Fruit fly (Drosophila melanogaster) whole organism, embryonic: ENCODE results near the gene CG34461.

Experiments
- B-H2 ChIP-seq: fragments of 200-800 bp; sonication (Bioruptor generic); optimal IDR thresholded peaks from 2 replicates; lab custom pipeline; 2018; ENCODE audit warnings: missing biosample characterization, mild to moderate bottlenecking, missing genetic modification characterization
- CG11247 ChIP-seq: fragments of 200-800 bp; sonication (Bioruptor generic); IDR thresholded peaks from 2 replicates; pipeline ENCODE4 v1.3.6; 2022; ENCODE audit warnings: missing biosample characterization, missing genetic modification characterization
- CG12299 ChIP-seq: fragments of 200-800 bp; sonication (Bioruptor generic); optimal IDR thresholded peaks from 2 replicates; lab custom pipeline; 2018; ENCODE audit warnings: missing biosample characterization, mild to moderate bottlenecking, missing genetic modification characterization
- CG13296 ChIP-seq: fragments of 200-800 bp; sonication (Bioruptor generic); optimal IDR thresholded peaks from 3 replicates; lab custom pipeline; 2018; ENCODE audit warnings: missing biosample characterization, mild to moderate bottlenecking, missing genetic modification characterization
- CG15514 ChIP-seq: fragments of 200-800 bp; sonication (Bioruptor generic); optimal IDR thresholded peaks from 3 replicates; lab custom pipeline; 2017; ENCODE audit warnings: missing biosample characterization, missing genetic modification characterization, mild to moderate bottlenecking, moderate library complexity, missing genetic modification reagents
- CG1602 ChIP-seq: fragments of 200-800 bp; sonication (Bioruptor generic); optimal IDR thresholded peaks from 3 replicates; lab custom pipeline; 2016; ENCODE audit warnings: missing biosample characterization, missing genetic modification characterization
- CG16779 ChIP-seq: fragments of 200-800 bp; sonication (Bioruptor generic); IDR thresholded peaks from 2 replicates; pipeline ENCODE4 v1.3.6; 2022; ENCODE audit warnings: missing biosample characterization, missing genetic modification characterization
- CG16815 ChIP-seq: fragments of 200-800 bp; sonication (Bioruptor generic); optimal IDR thresholded peaks from 3 replicates; lab custom pipeline; 2017; ENCODE audit warnings: missing biosample characterization, mild to moderate bottlenecking, missing genetic modification characterization
- CG17328 ChIP-seq: fragments of 200-800 bp; sonication (Bioruptor generic); IDR thresholded peaks from 2 replicates; pipeline ENCODE4 v1.3.6; 2022; ENCODE audit warnings: missing biosample characterization, missing genetic modification characterization
- CG17912 ChIP-seq: fragments of 200-800 bp; sonication (Bioruptor generic); optimal IDR thresholded peaks from 2 replicates; lab custom pipeline; 2018; ENCODE audit warnings: missing biosample characterization, mild to moderate bottlenecking, missing genetic modification characterization
- CG30431 ChIP-seq: fragments of 200-800 bp; sonication (Bioruptor generic); optimal IDR thresholded peaks from 2 replicates; lab custom pipeline; 2017; ENCODE audit warnings: missing biosample characterization, missing genetic modification characterization
- CG31388 ChIP-seq: fragments of 200-800 bp; sonication (Bioruptor generic); optimal IDR thresholded peaks from 2 replicates; lab custom pipeline; 2016; ENCODE audit warnings: missing biosample characterization, missing genetic modification characterization
- CG34422 ChIP-seq: fragments of 200-800 bp; sonication (Bioruptor generic); IDR thresholded peaks from 3 replicates; pipeline ENCODE4 v1.3.6; 2022; ENCODE audit warnings: missing biosample characterization, missing genetic modification characterization
- CG3847 ChIP-seq: fragments of 200-800 bp; sonication (Bioruptor generic); IDR thresholded peaks from 2 replicates; pipeline ENCODE4 v1.3.6; 2022; ENCODE audit warnings: missing biosample characterization, missing genetic modification characterization
- CG4282 ChIP-seq: fragments of 200-800 bp; sonication (Bioruptor generic); optimal IDR thresholded peaks from 2 replicates; lab custom pipeline; 2016; ENCODE audit warnings: missing biosample characterization, missing genetic modification characterization
- CG4820 ChIP-seq: fragments of 200-800 bp; sonication (Bioruptor generic); optimal IDR thresholded peaks from 3 replicates; lab custom pipeline; 2016; ENCODE audit warnings: missing biosample characterization, missing genetic modification characterization
- CG5245 ChIP-seq: fragments of 200-800 bp; sonication (Bioruptor generic); optimal IDR thresholded peaks from 3 replicates; lab custom pipeline; 2016; ENCODE audit warnings: missing biosample characterization, missing genetic modification characterization
- CG7745 ChIP-seq: fragments of 200-800 bp; sonication (Bioruptor generic); optimal IDR thresholded peaks from 2 replicates; lab custom pipeline; 2018; ENCODE audit warnings: missing biosample characterization, mild to moderate bottlenecking, missing genetic modification characterization, moderate library complexity
- CG7963 ChIP-seq: fragments of 200-800 bp; sonication (Bioruptor generic); IDR thresholded peaks from 3 replicates; pipeline ENCODE4 v1.3.6; 2022; ENCODE audit warnings: missing biosample characterization, missing genetic modification characterization; ENCODE audit not compliant: partially characterized antibody
- CG8290 ChIP-seq, 3 experiments: fragments of 200-800 bp; sonication (Bioruptor generic); optimal IDR thresholded peaks; 2 replicates each; lab custom pipeline; 2016 to 2019; ENCODE audit warnings: missing biosample characterization in 3 of 3, missing genetic modification characterization in 3 of 3, mild to moderate bottlenecking in 2 of 3, moderate library complexity in 1 of 3
- CG9437 ChIP-seq: fragments of 200-800 bp; sonication (Bioruptor generic); optimal IDR thresholded peaks from 2 replicates; lab custom pipeline; 2018; ENCODE audit warnings: missing biosample characterization, mild to moderate bottlenecking, missing genetic modification characterization
- Dref ChIP-seq: fragments of 200-800 bp; sonication (Bioruptor generic); IDR thresholded peaks from 2 replicates; pipeline ENCODE4 v1.3.6; 2022; ENCODE audit warnings: missing biosample characterization, missing genetic modification characterization
- HHEX ChIP-seq: fragments of 200-800 bp; sonication (Bioruptor generic); optimal IDR thresholded peaks from 3 replicates; lab custom pipeline; 2017; ENCODE audit warnings: missing biosample characterization, mild to moderate bottlenecking, missing genetic modification characterization, missing genetic modification reagents
- HLH54F ChIP-seq: fragments of 200-800 bp; sonication (Bioruptor generic); optimal IDR thresholded peaks from 3 replicates; lab custom pipeline; 2016; ENCODE audit warnings: missing biosample characterization, missing genetic modification characterization
- Lhr ChIP-seq: fragments of 200-800 bp; sonication (Bioruptor generic); optimal IDR thresholded peaks from 3 replicates; lab custom pipeline; 2017; ENCODE audit warnings: mild to moderate bottlenecking, missing biosample characterization, missing genetic modification reagents, missing genetic modification characterization
- Mad ChIP-seq: fragments of 200-800 bp; sonication (Bioruptor generic); optimal IDR thresholded peaks from 2 replicates; lab custom pipeline; 2016; ENCODE audit warnings: missing biosample characterization, missing genetic modification characterization
- Meics ChIP-seq: fragments of 200-800 bp; sonication (Bioruptor generic); optimal IDR thresholded peaks from 2 replicates; lab custom pipeline; 2017; ENCODE audit warnings: missing biosample characterization, mild to moderate bottlenecking, missing genetic modification characterization
- Ravus ChIP-seq: fragments of 200-800 bp; sonication (Bioruptor generic); IDR thresholded peaks from 2 replicates; pipeline ENCODE4 v1.3.6; 2022; ENCODE audit warnings: missing biosample characterization, missing genetic modification characterization
- Spps ChIP-seq: fragments of 200-800 bp; sonication (Bioruptor generic); optimal IDR thresholded peaks from 2 replicates; lab custom pipeline; 2018; ENCODE audit warnings: missing biosample characterization, mild to moderate bottlenecking, missing genetic modification characterization
- YL-1 ChIP-seq: fragments of 200-800 bp; sonication (Bioruptor generic); optimal IDR thresholded peaks from 3 replicates; lab custom pipeline; 2017; ENCODE audit warnings: missing biosample characterization, mild to moderate bottlenecking, missing genetic modification characterization
- croc ChIP-seq: fragments of 200-800 bp; sonication (Bioruptor generic); conservative IDR thresholded peaks from 3 replicates; pipeline ENCODE4 v1.3.6; 2022; ENCODE audit warnings: missing biosample characterization, missing genetic modification characterization
- dimm ChIP-seq: fragments of 200-800 bp; sonication (Bioruptor generic); IDR thresholded peaks from 2 replicates; pipeline ENCODE4 v1.3.6; 2022; ENCODE audit warnings: missing biosample characterization, missing genetic modification characterization
- dm ChIP-seq: fragments of 200-800 bp; sonication (Bioruptor generic); optimal IDR thresholded peaks from 3 replicates; lab custom pipeline; 2016; ENCODE audit warnings: missing biosample characterization, missing genetic modification characterization
- esg ChIP-seq: fragments of 200-800 bp; sonication (Bioruptor generic); conservative IDR thresholded peaks from 2 replicates; pipeline ENCODE4 v1.3.6; 2022; ENCODE audit warnings: missing biosample characterization, missing genetic modification characterization
- grau ChIP-seq: fragments of 200-800 bp; optimal IDR thresholded peaks from 3 replicates; lab custom pipeline; 2019; ENCODE audit warnings: missing biosample characterization, mild to moderate bottlenecking, missing genetic modification characterization, moderate library complexity
- gro ChIP-seq: fragments of 200-800 bp; sonication (Bioruptor generic); optimal IDR thresholded peaks from 2 replicates; lab custom pipeline; 2016; ENCODE audit warnings: missing biosample characterization, missing genetic modification characterization
- lbe ChIP-seq: fragments of 200-800 bp; sonication (Bioruptor generic); optimal IDR thresholded peaks from 2 replicates; lab custom pipeline; 2016; ENCODE audit warnings: missing biosample characterization, mild to moderate bottlenecking, missing genetic modification characterization
- maf-S ChIP-seq: fragments of 200-800 bp; sonication (Bioruptor generic); optimal IDR thresholded peaks from 2 replicates; lab custom pipeline; 2016; ENCODE audit warnings: missing biosample characterization, missing genetic modification characterization
- nmo ChIP-seq: fragments of 200-800 bp; sonication (Bioruptor generic); optimal IDR thresholded peaks from 2 replicates; lab custom pipeline; 2018; ENCODE audit warnings: missing biosample characterization, mild to moderate bottlenecking, missing genetic modification characterization, moderate library complexity
- nom ChIP-seq: fragments of 200-800 bp; sonication (Bioruptor generic); optimal IDR thresholded peaks from 2 replicates; lab custom pipeline; 2017; ENCODE audit warnings: missing biosample characterization, missing genetic modification characterization, mild to moderate bottlenecking, moderate library complexity, missing genetic modification reagents
- pan ChIP-seq, 4 experiments: fragments of >200 bp in 3 of 4; fragments of 200-800 bp in 1 of 4; sonication (Bioruptor generic) in 1 of 4; optimal IDR thresholded peaks in 3 of 4; IDR thresholded peaks in 1 of 4; 2 replicates each; pipeline versions ENCODE4 v1.3.6 to Lab custom; 2017 to 2022; ENCODE audit warnings: missing biosample characterization in 2 of 4, missing genetic modification characterization in 2 of 4, mixed read lengths in 1 of 4
- rib ChIP-seq: fragments of 200-800 bp; sonication (Bioruptor generic); IDR thresholded peaks from 2 replicates; pipeline ENCODE4 v1.3.6; 2022; ENCODE audit warnings: missing biosample characterization, missing genetic modification characterization
- ro ChIP-seq: fragments of 200-800 bp; sonication (Bioruptor generic); IDR thresholded peaks from 2 replicates; pipeline ENCODE4 v1.3.6; 2022; ENCODE audit warnings: missing biosample characterization, missing genetic modification characterization
- row ChIP-seq: fragments of 200-800 bp; sonication (Bioruptor generic); IDR thresholded peaks from 3 replicates; pipeline ENCODE4 v1.3.6; 2022; ENCODE audit warnings: missing biosample characterization, missing genetic modification characterization
- sens-2 ChIP-seq: fragments of 200-800 bp; sonication (Bioruptor generic); IDR thresholded peaks from 2 replicates; pipeline ENCODE4 v1.3.6; 2022; ENCODE audit warnings: missing biosample characterization, missing genetic modification characterization
- sima ChIP-seq: fragments of 200-800 bp; sonication (Bioruptor generic); optimal IDR thresholded peaks from 2 replicates; lab custom pipeline; 2016; ENCODE audit warnings: missing biosample characterization, missing genetic modification characterization
- so ChIP-seq: fragments of 200-800 bp; sonication (Bioruptor generic); IDR thresholded peaks from 3 replicates; pipeline ENCODE4 v1.3.6; 2022; ENCODE audit warnings: missing biosample characterization, missing genetic modification characterization
- ttk ChIP-seq: fragments of 200-800 bp; sonication (Bioruptor generic); IDR thresholded peaks from 2 replicates; pipeline ENCODE4 v2.1.2; 2022; ENCODE audit warnings: missing biosample characterization, missing genetic modification characterization
- usp ChIP-seq: fragments of >200 bp; optimal IDR thresholded peaks from 2 replicates; lab custom pipeline; 2017; ENCODE audit warnings: missing biosample characterization, missing genetic modification characterization

The CG34461 gene

dm6 chr3L:8315141-8315816 is 10.4 kb upstream of the CG34461 start, which contains the start of gene Cpsf6 (continued):
- TF ChIP-seq croc (GFP tag; lab: Robert Waterston, UW) = peak; percentile 34; the same call in 1 of the 3 replicates
- TF ChIP-seq Lhr (GFP tag; lab: Kevin White, UChicago) = peak; percentile 80
- no peak for TF ChIP-seq sima (GFP tag; lab: Kevin White, UChicago)
- TF ChIP-seq CG3847 = peak; percentile 66
- TF ChIP-seq nmo (GFP tag; lab: Kevin White, UChicago) = peak; percentile 80
- TF ChIP-seq dm (GFP tag; lab: Kevin White, UChicago) = peak; percentile 49
- no peak; the same call in 1 of the 2 replicates for TF ChIP-seq Ravus (GFP tag; lab: Robert Waterston, UW)
- TF ChIP-seq CG34422 (GFP tag; lab: Robert Waterston, UW) = peak; percentile 96
- TF ChIP-seq Meics (GFP tag; lab: Kevin White, UChicago) = no peak
- TF ChIP-seq maf-S = no peak
- TF ChIP-seq CG7963 (GFP tag; lab: Robert Waterston, UW) = no peak
- no peak for TF ChIP-seq ro
- TF ChIP-seq CG11247 (GFP tag; lab: Robert Waterston, UW) = peak; percentile 39; the same call in 1 of the 2 replicates
- TF ChIP-seq CG12299 (tag; lab: Kevin White, UChicago) = peak; percentile 41
- peak; percentile 6 for TF ChIP-seq CG9437 (GFP tag; lab: Kevin White, UChicago)
- TF ChIP-seq usp (GFP tag; lab: Kevin White, UChicago) = no peak
- TF ChIP-seq CG16779 = no peak; the same call in 1 of the 2 replicates
- TF ChIP-seq CG4282 = no peak
- peak; percentile 80 for TF ChIP-seq CG15514 (GFP tag; lab: Kevin White, UChicago)
- TF ChIP-seq so (GFP tag; lab: Robert Waterston, UW) = no peak
- TF ChIP-seq CG7745 = no peak
- peak; percentile 9 for TF ChIP-seq CG8290 (GFP tag; optimal IDR thresholded peaks at IDR 0.05; lab: Kevin White, UChicago)
- no peak for TF ChIP-seq CG8290 (tag; optimal IDR thresholded peaks at IDR 0.05; lab: Kevin White, UChicago)
- peak; percentile 57 for TF ChIP-seq CG13296 (GFP tag; lab: Kevin White, UChicago)
- TF ChIP-seq Dref (GFP tag; lab: Robert Waterston, UW) = peak; percentile 76
- peak; percentile 74 for TF ChIP-seq CG1602
- peak; percentile 24 for TF ChIP-seq CG31388 (GFP tag; lab: Kevin White, UChicago)
- TF ChIP-seq B-H2 (GFP tag; lab: Kevin White, UChicago) = no peak
- no peak for TF ChIP-seq pan (optimal IDR thresholded peaks at IDR 0.05; lab: Kevin White, UChicago)
- peak in 1 of 2 experiments; percentile 60 for TF ChIP-seq pan (GFP tag; optimal IDR thresholded peaks at IDR 0.05 in 1 of 2, IDR thresholded peaks at IDR 0.05 in 1 of 2)
- peak; percentile 38 for TF ChIP-seq Spps (tag; lab: Kevin White, UChicago)
- no peak for TF ChIP-seq HLH54F (GFP tag; lab: Kevin White, UChicago)
- TF ChIP-seq row = peak; percentile 85
- peak; percentile 68 for TF ChIP-seq sens-2
- TF ChIP-seq ttk (GFP tag; lab: Robert Waterston, UW) = peak; percentile 25; the same call in 1 of the 2 replicates
- TF ChIP-seq lbe (GFP tag; lab: Kevin White, UChicago) = peak; percentile 67
- no peak for TF ChIP-seq gro (GFP tag; lab: Kevin White, UChicago)
- TF ChIP-seq CG30431 (GFP tag; lab: Kevin White, UChicago) = no peak
- peak; percentile 50 for TF ChIP-seq nom
- TF ChIP-seq esg = peak; percentile 37; the same call in 1 of the 2 replicates
- TF ChIP-seq grau (tag; lab: Kevin White, UChicago) = peak; percentile 75
- no peak for TF ChIP-seq dimm (GFP tag; lab: Robert Waterston, UW)
- TF ChIP-seq CG5245 (GFP tag; lab: Kevin White, UChicago) = peak; percentile 25
- peak; percentile 76 for TF ChIP-seq CG17328 (GFP tag; lab: Robert Waterston, UW)
- TF ChIP-seq HHEX = peak; percentile 22
- TF ChIP-seq rib (GFP tag; lab: Robert Waterston, UW) = peak; percentile 63
- TF ChIP-seq CG17912 (GFP tag; lab: Kevin White, UChicago) = no peak
- TF ChIP-seq CG4820 = peak; percentile 37
- peak; percentile 47 for TF ChIP-seq Mad (GFP tag; lab: Kevin White, UChicago)
- TF ChIP-seq CG16815 = peak; percentile 22
- peak; percentile 89 for TF ChIP-seq YL-1 (GFP tag; lab: Kevin White, UChicago)
